Fruit fly (Drosophila melanogaster) whole organism, embryonic: ENCODE data around the gene CG31344.

Experiments
- Aef1 ChIP-seq: fragments of 200-800 bp; sonication (Bioruptor generic); IDR thresholded peaks from 3 replicates; pipeline ENCODE4 v1.3.6; 2022; ENCODE audit warnings: missing biosample characterization, missing genetic modification characterization
- Asciz ChIP-seq: fragments of 200-800 bp; sonication (Bioruptor generic); optimal IDR thresholded peaks from 2 replicates; lab custom pipeline; 2017; ENCODE audit warnings: missing biosample characterization, mild to moderate bottlenecking, missing genetic modification characterization, missing genetic modification reagents
- CG11723 ChIP-seq: fragments of 200-800 bp; sonication (Bioruptor generic); optimal IDR thresholded peaks from 2 replicates; lab custom pipeline; 2017; ENCODE audit warnings: missing biosample characterization, mild to moderate bottlenecking, missing genetic modification characterization
- CG12391 ChIP-seq: fragments of 200-800 bp; sonication (Bioruptor generic); optimal IDR thresholded peaks from 3 replicates; lab custom pipeline; 2018; ENCODE audit warnings: missing biosample characterization, mild to moderate bottlenecking, missing genetic modification characterization, moderate library complexity
- CG13624 ChIP-seq: fragments of 200-800 bp; sonication (Bioruptor generic); optimal IDR thresholded peaks from 2 replicates; lab custom pipeline; 2016; ENCODE audit warnings: missing biosample characterization, missing genetic modification characterization
- CG16813 ChIP-seq: fragments of 200-800 bp; sonication (Bioruptor generic); IDR thresholded peaks from 3 replicates; pipeline ENCODE4 v1.3.6; 2022; ENCODE audit warnings: missing biosample characterization, missing genetic modification characterization; ENCODE audit not compliant: partially characterized antibody
- CG1832 ChIP-seq: fragments of 200-800 bp; sonication (Bioruptor generic); optimal IDR thresholded peaks from 2 replicates; lab custom pipeline; 2017; ENCODE audit warnings: missing biosample characterization, mild to moderate bottlenecking, missing genetic modification characterization, inconsistent platforms
- CG30431 ChIP-seq: fragments of 200-800 bp; sonication (Bioruptor generic); optimal IDR thresholded peaks from 2 replicates; lab custom pipeline; 2017; ENCODE audit warnings: missing biosample characterization, missing genetic modification characterization
- CG3838 ChIP-seq: fragments of 200-800 bp; sonication (Bioruptor generic); optimal IDR thresholded peaks from 3 replicates; lab custom pipeline; 2016; ENCODE audit warnings: missing biosample characterization, missing genetic modification characterization
- CG4328 ChIP-seq: fragments of 200-800 bp; sonication (Bioruptor generic); optimal IDR thresholded peaks from 3 replicates; lab custom pipeline; 2017; ENCODE audit warnings: missing biosample characterization, missing genetic modification reagents, missing genetic modification characterization
- CG4707 ChIP-seq: fragments of 200-800 bp; sonication (Bioruptor generic); optimal IDR thresholded peaks from 2 replicates; lab custom pipeline; 2018; ENCODE audit warnings: missing biosample characterization, mild to moderate bottlenecking, missing genetic modification characterization, moderate library complexity
- CG5245 ChIP-seq: fragments of 200-800 bp; sonication (Bioruptor generic); optimal IDR thresholded peaks from 3 replicates; lab custom pipeline; 2016; ENCODE audit warnings: missing biosample characterization, missing genetic modification characterization
- CG6689 ChIP-seq: fragments of 200-800 bp; sonication (Bioruptor generic); IDR thresholded peaks from 2 replicates; pipeline ENCODE4 v1.3.6; 2022; ENCODE audit warnings: missing biosample characterization, missing genetic modification characterization
- CG8281 ChIP-seq: fragments of 200-800 bp; sonication (Bioruptor generic); optimal IDR thresholded peaks from 2 replicates; lab custom pipeline; 2018; ENCODE audit warnings: missing biosample characterization, mild to moderate bottlenecking, missing genetic modification characterization, moderate library complexity
- CG8944 ChIP-seq: fragments of 200-800 bp; sonication (Bioruptor generic); optimal IDR thresholded peaks from 3 replicates; lab custom pipeline; 2016; ENCODE audit warnings: missing biosample characterization, missing genetic modification characterization
- CG9215 ChIP-seq: fragments of 200-800 bp; sonication (Bioruptor generic); IDR thresholded peaks from 2 replicates; pipeline ENCODE4 v1.3.6; 2022; ENCODE audit warnings: missing biosample characterization, missing genetic modification characterization
- Dref ChIP-seq: fragments of 200-800 bp; sonication (Bioruptor generic); IDR thresholded peaks from 2 replicates; pipeline ENCODE4 v1.3.6; 2022; ENCODE audit warnings: missing biosample characterization, missing genetic modification characterization
- Ets65A ChIP-seq: fragments of 200-800 bp; sonication (Bioruptor generic); peaks from one replicate; lab custom pipeline; 2016; ENCODE audit warnings: missing biosample characterization, missing genetic modification characterization
- Ets97D ChIP-seq: fragments of 200-800 bp; sonication (Bioruptor generic); optimal IDR thresholded peaks from 3 replicates; lab custom pipeline; 2016; ENCODE audit warnings: missing biosample characterization, missing genetic modification characterization
- Fer1 ChIP-seq: fragments of 200-800 bp; sonication (Bioruptor generic); optimal IDR thresholded peaks from 2 replicates; lab custom pipeline; 2017; ENCODE audit warnings: missing biosample characterization, mild to moderate bottlenecking, missing genetic modification characterization
- HmgZ ChIP-seq: fragments of 200-800 bp; sonication (Bioruptor generic); optimal IDR thresholded peaks from 2 replicates; lab custom pipeline; 2018; ENCODE audit warnings: missing biosample characterization, mild to moderate bottlenecking, missing genetic modification characterization
- Hmr ChIP-seq: fragments of 200-800 bp; sonication (Bioruptor generic); optimal IDR thresholded peaks from 3 replicates; lab custom pipeline; 2017; ENCODE audit warnings: mild to moderate bottlenecking, missing biosample characterization, missing genetic modification reagents, missing genetic modification characterization
- Kr ChIP-seq: fragments of 200-800 bp; sonication (Bioruptor generic); optimal IDR thresholded peaks from 2 replicates; lab custom pipeline; 2017; ENCODE audit warnings: missing biosample characterization, mild to moderate bottlenecking, missing genetic modification characterization
- Lhr ChIP-seq: fragments of 200-800 bp; sonication (Bioruptor generic); optimal IDR thresholded peaks from 3 replicates; lab custom pipeline; 2017; ENCODE audit warnings: mild to moderate bottlenecking, missing biosample characterization, missing genetic modification reagents, missing genetic modification characterization
- Myb ChIP-seq: fragments of 200-800 bp; sonication (Bioruptor generic); optimal IDR thresholded peaks from 2 replicates; lab custom pipeline; 2016; ENCODE audit warnings: missing biosample characterization, missing genetic modification characterization
- Rx ChIP-seq: fragments of 200-800 bp; sonication (Bioruptor generic); IDR thresholded peaks from 2 replicates; pipeline ENCODE4 v1.3.6; 2022; ENCODE audit warnings: missing biosample characterization, missing genetic modification characterization
- Trl ChIP-seq, 3 experiments: fragments of >200 bp in 2 of 3; fragments of 200-800 bp in 1 of 3; sonication (Bioruptor generic) in 1 of 3; optimal IDR thresholded peaks; 2 replicates in 1 of 3; 3 replicates in 2 of 3; lab custom pipeline; 2016 to 2017; ENCODE audit warnings: missing biosample characterization in 1 of 3, missing genetic modification characterization in 1 of 3
- ara ChIP-seq: fragments of 200-800 bp; sonication (Bioruptor generic); IDR thresholded peaks from 2 replicates; pipeline ENCODE4 v1.3.6; 2022; ENCODE audit warnings: missing biosample characterization, missing genetic modification characterization
- ato ChIP-seq: fragments of 200-800 bp; sonication (Bioruptor generic); IDR thresholded peaks from 2 replicates; pipeline ENCODE4 v1.3.6; 2022; ENCODE audit warnings: missing biosample characterization, missing genetic modification characterization; ENCODE audit not compliant: partially characterized antibody
- bsh ChIP-seq, 2 experiments: fragments of 200-800 bp; sonication (Bioruptor generic); optimal IDR thresholded peaks; 2 replicates each; lab custom pipeline; 2017 to 2018; ENCODE audit warnings: mild to moderate bottlenecking in 2 of 2, missing biosample characterization in 2 of 2, missing genetic modification characterization in 2 of 2, moderate library complexity in 1 of 2
- cg ChIP-seq: fragments of 200-800 bp; sonication (Bioruptor generic); optimal IDR thresholded peaks from 3 replicates; lab custom pipeline; 2019; ENCODE audit warnings: missing biosample characterization, mild to moderate bottlenecking, missing genetic modification characterization, moderate library complexity
- chif ChIP-seq, 2 experiments: fragments of 200-800 bp; sonication (Bioruptor generic); optimal IDR thresholded peaks; 3 replicates each; lab custom pipeline; 2016; ENCODE audit warnings: missing biosample characterization in 2 of 2, missing genetic modification characterization in 2 of 2
- disco-r ChIP-seq: fragments of 200-800 bp; sonication (Bioruptor generic); optimal IDR thresholded peaks from 2 replicates; lab custom pipeline; 2016; ENCODE audit warnings: missing biosample characterization, missing genetic modification characterization
- dm ChIP-seq: fragments of 200-800 bp; sonication (Bioruptor generic); optimal IDR thresholded peaks from 3 replicates; lab custom pipeline; 2016; ENCODE audit warnings: missing biosample characterization, missing genetic modification characterization
- ftz-f1 ChIP-seq: fragments of 200-800 bp; sonication (Bioruptor generic); optimal IDR thresholded peaks from 2 replicates; lab custom pipeline; 2016; ENCODE audit warnings: missing biosample characterization, missing genetic modification characterization
- gce ChIP-seq: fragments of 200-800 bp; sonication (Bioruptor generic); IDR thresholded peaks from 3 replicates; pipeline ENCODE4 v1.3.6; 2022; ENCODE audit warnings: missing biosample characterization, missing genetic modification characterization
- gsb-n ChIP-seq: fragments of 200-800 bp; sonication (Bioruptor generic); optimal IDR thresholded peaks from 3 replicates; lab custom pipeline; 2018; ENCODE audit warnings: missing biosample characterization, mild to moderate bottlenecking, missing genetic modification characterization
- gt ChIP-seq: fragments of 200-800 bp; sonication (Bioruptor generic); IDR thresholded peaks from 2 replicates; pipeline ENCODE4 v1.3.6; 2022; ENCODE audit warnings: missing biosample characterization, missing genetic modification characterization
- hbn ChIP-seq: fragments of 200-800 bp; sonication (Bioruptor generic); IDR thresholded peaks from 2 replicates; pipeline ENCODE4 v1.3.6; 2022; ENCODE audit warnings: missing biosample characterization, missing genetic modification characterization; ENCODE audit not compliant: partially characterized antibody
- ken ChIP-seq: fragments of 200-800 bp; sonication (Bioruptor generic); IDR thresholded peaks from 3 replicates; pipeline ENCODE4 v1.3.6; 2022; ENCODE audit warnings: missing biosample characterization, missing genetic modification characterization
- lbe ChIP-seq: fragments of 200-800 bp; sonication (Bioruptor generic); optimal IDR thresholded peaks from 2 replicates; lab custom pipeline; 2016; ENCODE audit warnings: missing biosample characterization, mild to moderate bottlenecking, missing genetic modification characterization
- mam ChIP-seq: fragments of 200-800 bp; sonication (Bioruptor generic); optimal IDR thresholded peaks from 3 replicates; lab custom pipeline; 2016; ENCODE audit warnings: missing biosample characterization, missing genetic modification characterization
- mld ChIP-seq: fragments of 200-800 bp; sonication (Bioruptor generic); IDR thresholded peaks from 3 replicates; pipeline ENCODE4 v1.3.6; 2022; ENCODE audit warnings: missing biosample characterization, missing genetic modification characterization; ENCODE audit not compliant: partially characterized antibody
- org-1 ChIP-seq: fragments of 200-800 bp; sonication (Bioruptor generic); optimal IDR thresholded peaks from 2 replicates; lab custom pipeline; 2017; ENCODE audit warnings: missing biosample characterization, missing genetic modification characterization
- p53 ChIP-seq: fragments of 200-800 bp; sonication (Bioruptor generic); optimal IDR thresholded peaks from 2 replicates; lab custom pipeline; 2016; ENCODE audit warnings: missing biosample characterization, missing genetic modification characterization
- phol ChIP-seq: fragments of 200-800 bp; sonication (Bioruptor generic); optimal IDR thresholded peaks from 3 replicates; lab custom pipeline; 2018; ENCODE audit warnings: missing biosample characterization, mild to moderate bottlenecking, missing genetic modification characterization, moderate library complexity
- pita ChIP-seq: fragments of 200-800 bp; sonication (Bioruptor generic); optimal IDR thresholded peaks from 2 replicates; lab custom pipeline; 2017; ENCODE audit warnings: missing biosample characterization, mild to moderate bottlenecking, missing genetic modification characterization
- pnt ChIP-seq: fragments of 200-800 bp; sonication (Bioruptor generic); optimal IDR thresholded peaks from 3 replicates; lab custom pipeline; 2016; ENCODE audit warnings: missing biosample characterization, missing genetic modification characterization
- ssp ChIP-seq: fragments of 200-800 bp; sonication (Bioruptor generic); IDR thresholded peaks from 2 replicates; pipeline ENCODE4 v1.3.6; 2022; ENCODE audit warnings: missing biosample characterization, missing genetic modification characterization
- trem ChIP-seq: fragments of 200-800 bp; optimal IDR thresholded peaks from 3 replicates; lab custom pipeline; 2019; ENCODE audit warnings: missing biosample characterization, mild to moderate bottlenecking, missing genetic modification characterization, moderate library complexity
- z ChIP-seq: fragments of 200-800 bp; sonication (Bioruptor generic); IDR thresholded peaks from 3 replicates; pipeline ENCODE4 v1.3.6; 2022; ENCODE audit warnings: missing biosample characterization, missing genetic modification characterization
- zen2 ChIP-seq: fragments of 200-800 bp; sonication (Bioruptor generic); IDR thresholded peaks from 3 replicates; pipeline ENCODE4 v1.3.6; 2022; ENCODE audit warnings: missing biosample characterization, missing genetic modification characterization; ENCODE audit not compliant: partially characterized antibody

CG31344 gene

dm6 chr3R:15243452-15243851 is 18.3 kb upstream of the CG31344 start (continued):
- TF ChIP-seq Asciz (GFP tag; lab: Kevin White, UChicago): no peak
- peak; percentile 53 for TF ChIP-seq ftz-f1 (GFP tag; lab: Kevin White, UChicago)
- TF ChIP-seq CG4328 (GFP tag; lab: Kevin White, UChicago): no peak
- peak; percentile 30 for TF ChIP-seq lbe (GFP tag; lab: Kevin White, UChicago)
- no peak for TF ChIP-seq hbn
- no peak for TF ChIP-seq bsh (GFP tag; optimal IDR thresholded peaks at IDR 0.05; lab: Kevin White, UChicago)
- TF ChIP-seq ara (GFP tag; lab: Robert Waterston, UW): no peak
- no peak for TF ChIP-seq Hmr (GFP tag; lab: Kevin White, UChicago)
- TF ChIP-seq CG8281 (tag; lab: Kevin White, UChicago): no peak
- TF ChIP-seq trem: no peak
- TF ChIP-seq CG4707 (GFP tag; lab: Kevin White, UChicago): no peak
- no peak for TF ChIP-seq Rx
- no peak for TF ChIP-seq Ets97D (GFP tag; lab: Kevin White, UChicago)
- TF ChIP-seq Myb (GFP tag; lab: Kevin White, UChicago): no peak
- peak; percentile 81 for TF ChIP-seq Ets65A (GFP tag; lab: Kevin White, UChicago)
- peak; percentile 57 for TF ChIP-seq HmgZ (tag; lab: Kevin White, UChicago)
- TF ChIP-seq Dref (GFP tag; lab: Robert Waterston, UW): no peak
- TF ChIP-seq dm (GFP tag; lab: Kevin White, UChicago): peak; percentile 94
- TF ChIP-seq p53 (GFP tag; lab: Kevin White, UChicago): no peak
- no peak for TF ChIP-seq mam (GFP tag; lab: Kevin White, UChicago)
- TF ChIP-seq CG6689: no peak
- no peak for TF ChIP-seq Fer1 (GFP tag; lab: Kevin White, UChicago)
- no peak for TF ChIP-seq Trl (optimal IDR thresholded peaks at IDR 0.05; lab: Kevin White, UChicago)
- TF ChIP-seq Trl (GFP tag; optimal IDR thresholded peaks at IDR 0.05; lab: Kevin White, UChicago): no peak
- TF ChIP-seq gsb-n (tag; lab: Kevin White, UChicago): no peak
- TF ChIP-seq chif (GFP tag; optimal IDR thresholded peaks at IDR 0.05; lab: Kevin White, UChicago): no peak
- TF ChIP-seq CG12391: no peak
- no peak for TF ChIP-seq CG9215 (GFP tag; lab: Robert Waterston, UW)
- no peak for TF ChIP-seq zen2
- TF ChIP-seq CG3838 (GFP tag; lab: Kevin White, UChicago): no peak
- peak; percentile 98 for TF ChIP-seq cg
- TF ChIP-seq z (GFP tag; lab: Robert Waterston, UW): no peak
- no peak for TF ChIP-seq CG11723 (GFP tag; lab: Kevin White, UChicago)
- TF ChIP-seq gt (GFP tag; lab: Robert Waterston, UW): no peak
- no peak for TF ChIP-seq pita (GFP tag; lab: Kevin White, UChicago)
- TF ChIP-seq org-1: no peak
- TF ChIP-seq phol: no peak
- TF ChIP-seq ssp (GFP tag; lab: Robert Waterston, UW): no peak
- no peak for TF ChIP-seq ken (GFP tag; lab: Robert Waterston, UW)
- TF ChIP-seq Kr (GFP tag; lab: Kevin White, UChicago): peak; percentile 30
- no peak for TF ChIP-seq CG30431 (GFP tag; lab: Kevin White, UChicago)
- TF ChIP-seq Aef1 (GFP tag; lab: Robert Waterston, UW): no peak
- TF ChIP-seq pnt (GFP tag; lab: Kevin White, UChicago): no peak
- no peak for TF ChIP-seq Lhr (GFP tag; lab: Kevin White, UChicago)
- no peak for TF ChIP-seq disco-r (GFP tag; lab: Kevin White, UChicago)
- no peak for TF ChIP-seq ato (GFP tag; lab: Robert Waterston, UW)
- no peak for TF ChIP-seq CG16813 (GFP tag; lab: Robert Waterston, UW)
- no peak for TF ChIP-seq mld (GFP tag; lab: Robert Waterston, UW)
- no peak for TF ChIP-seq CG13624 (GFP tag; lab: Kevin White, UChicago)
- TF ChIP-seq CG8944 (GFP tag; lab: Kevin White, UChicago): no peak
- no peak for TF ChIP-seq gce (GFP tag; lab: Robert Waterston, UW)
- TF ChIP-seq CG1832: peak; percentile 75
- TF ChIP-seq CG5245 (GFP tag; lab: Kevin White, UChicago): no peak
